Worm (Caenorhabditis elegans) whole organism, young adult: Measurements from ENCODE around the gene B0244.15.

Source experiments
- B0019.2 ChIP-seq: fragments of 200-800 bp; sonication (Bioruptor generic); conservative IDR thresholded peaks from 2 replicates; pipeline ENCODE4 v1.3.6; 2022; ENCODE audit warnings: missing genetic modification reagents, missing genetic modification characterization, missing compliant biosample characterization
- B0035.1 ChIP-seq: sonication (generic microtip); optimal IDR thresholded peaks from 2 replicates; lab custom pipeline; 2016; ENCODE audit warnings: missing genetic modification characterization, mild to moderate bottlenecking, missing compliant biosample characterization, missing genotype, missing genetic modification reagents
- B0261.1 ChIP-seq: sonication (generic microtip); optimal IDR thresholded peaks from 2 replicates; lab custom pipeline; 2016; ENCODE audit warnings: mild to moderate bottlenecking, missing genetic modification characterization, moderate library complexity, missing compliant biosample characterization
- B0336.3 ChIP-seq: fragments of 200-800 bp; sonication (Bioruptor generic); IDR thresholded peaks from 2 replicates; pipeline ENCODE4 v1.3.6; 2022; ENCODE audit warnings: missing genetic modification characterization, missing compliant biosample characterization
- F10E7.11 ChIP-seq: sonication (generic microtip); optimal IDR thresholded peaks from 2 replicates; lab custom pipeline; 2017; ENCODE audit warnings: mild to moderate bottlenecking, missing genetic modification characterization, moderate library complexity, missing compliant biosample characterization
- F55B11.4 ChIP-seq: sonication (generic microtip); optimal IDR thresholded peaks from 2 replicates; lab custom pipeline; 2016; ENCODE audit warnings: missing compliant biosample characterization, missing genetic modification characterization, borderline replicate concordance; ENCODE audit not compliant: insufficient read depth
- F57A8.1 ChIP-seq: fragments of 200-800 bp; sonication (Bioruptor generic); optimal IDR thresholded peaks from 2 replicates; lab custom pipeline; 2018; ENCODE audit warnings: mild to moderate bottlenecking, missing genetic modification characterization, moderate library complexity, missing compliant biosample characterization
- F57C9.4 ChIP-seq: sonication (generic microtip); optimal IDR thresholded peaks from 2 replicates; lab custom pipeline; 2017; ENCODE audit warnings: mild to moderate bottlenecking, missing genetic modification characterization, missing compliant biosample characterization
- K12H6.12 ChIP-seq: fragments of 200-800 bp; sonication (Bioruptor generic); optimal IDR thresholded peaks from 2 replicates; lab custom pipeline; 2018; ENCODE audit warnings: mild to moderate bottlenecking, missing genetic modification characterization, missing compliant biosample characterization
- Y53G8AR.9 ChIP-seq: fragments of 200-800 bp; sonication (Bioruptor generic); conservative IDR thresholded peaks from 2 replicates; pipeline ENCODE4 v1.3.6; 2022; ENCODE audit warnings: missing genetic modification reagents, missing genetic modification characterization, missing compliant biosample characterization
- ZK185.1 ChIP-seq: sonication (generic microtip); optimal IDR thresholded peaks from 2 replicates; lab custom pipeline; 2016; ENCODE audit warnings: mild to moderate bottlenecking, missing genetic modification characterization, missing compliant biosample characterization; ENCODE audit not compliant: poor library complexity, severe bottlenecking
- attf-6 ChIP-seq: fragments of 200-800 bp; sonication (Bioruptor generic); IDR thresholded peaks from 2 replicates; pipeline ENCODE4 v1.3.6; 2022; ENCODE audit warnings: missing genetic modification reagents, missing genetic modification characterization, missing compliant biosample characterization
- cebp-1 ChIP-seq, 2 experiments: fragments of 200-800 bp in 1 of 2; sonication (Bioruptor generic) in 1 of 2; sonication (generic microtip) in 1 of 2; IDR thresholded peaks in 1 of 2; optimal IDR thresholded peaks in 1 of 2; 2 replicates each; pipeline versions ENCODE4 v1.3.6 to Lab custom; 2017 to 2022; ENCODE audit warnings: missing compliant biosample characterization in 2 of 2, missing genetic modification characterization in 2 of 2, mild to moderate bottlenecking in 1 of 2, missing genetic modification reagents in 1 of 2, moderate library complexity in 1 of 2
- ceh-27 ChIP-seq: fragments of 200-800 bp; sonication (Bioruptor generic); optimal IDR thresholded peaks from 2 replicates; lab custom pipeline; 2018; ENCODE audit warnings: mild to moderate bottlenecking, missing genetic modification characterization, moderate library complexity, missing compliant biosample characterization
- dpl-1 ChIP-seq: fragments of 150-350 bp; optimal IDR thresholded peaks from 2 replicates; lab custom pipeline; 2014; ENCODE audit warnings: missing biosample characterization, missing genetic modification reagents, missing genetic modification characterization
- him-1 ChIP-seq: sonication (generic microtip); optimal IDR thresholded peaks from 2 replicates; lab custom pipeline; 2016; ENCODE audit warnings: missing genotype, missing genetic modification reagents, missing genetic modification characterization, missing compliant biosample characterization
- hlh-12 ChIP-seq: sonication (generic microtip); optimal IDR thresholded peaks from 2 replicates; lab custom pipeline; 2016; ENCODE audit warnings: missing genetic modification characterization, missing compliant biosample characterization
- hmg-1.2 ChIP-seq: fragments of 200-800 bp; sonication (Bioruptor generic); IDR thresholded peaks from 2 replicates; pipeline ENCODE4 v1.3.6; 2022; ENCODE audit warnings: missing genetic modification reagents, missing genetic modification characterization, missing compliant biosample characterization
- hmg-20 ChIP-seq: fragments of 200-800 bp; sonication (Bioruptor generic); IDR thresholded peaks from 2 replicates; pipeline ENCODE4 v1.3.6; 2022; ENCODE audit warnings: missing genetic modification reagents, missing genetic modification characterization, missing compliant biosample characterization
- hsf-1 ChIP-seq: fragments of 200-800 bp; sonication (Bioruptor generic); IDR thresholded peaks from 2 replicates; pipeline ENCODE4 v1.3.6; 2022; ENCODE audit warnings: missing genetic modification reagents, missing genetic modification characterization, missing compliant biosample characterization
- let-607 ChIP-seq, 2 experiments: fragments of 200-800 bp in 1 of 2; sonication (Bioruptor generic) in 1 of 2; sonication (generic microtip) in 1 of 2; optimal IDR thresholded peaks; 2 replicates each; lab custom pipeline; 2016 to 2018; ENCODE audit warnings: mild to moderate bottlenecking in 2 of 2, missing compliant biosample characterization in 2 of 2, missing genetic modification characterization in 2 of 2, moderate library complexity in 2 of 2, missing genotype in 1 of 2
- lin-26 ChIP-seq: fragments of 200-800 bp; sonication (Bioruptor generic); IDR thresholded peaks from 2 replicates; pipeline ENCODE4 v1.3.6; 2022; ENCODE audit warnings: missing genetic modification reagents, missing genetic modification characterization, missing compliant biosample characterization
- lin-40 ChIP-seq: sonication (generic microtip); optimal IDR thresholded peaks from 2 replicates; lab custom pipeline; 2016; ENCODE audit warnings: missing genetic modification characterization, mild to moderate bottlenecking, missing compliant biosample characterization, missing genotype, missing genetic modification reagents
- lir-1 ChIP-seq: fragments of 200-800 bp; sonication (Bioruptor generic); conservative IDR thresholded peaks from 2 replicates; pipeline ENCODE4 v1.3.6; 2022; ENCODE audit warnings: missing genetic modification reagents, missing genetic modification characterization, missing compliant biosample characterization
- lsl-1 ChIP-seq: fragments of 200-800 bp; sonication (Bioruptor generic); optimal IDR thresholded peaks from 2 replicates; lab custom pipeline; 2018; ENCODE audit warnings: mild to moderate bottlenecking, missing genetic modification characterization, moderate library complexity, missing compliant biosample characterization
- madf-6 ChIP-seq: fragments of 200-800 bp; sonication (Bioruptor generic); IDR thresholded peaks from 2 replicates; pipeline ENCODE4 v1.3.6; 2022; ENCODE audit warnings: missing genetic modification reagents, missing genetic modification characterization, missing compliant biosample characterization
- madf-8 ChIP-seq: fragments of 200-800 bp; sonication (Bioruptor generic); conservative IDR thresholded peaks from 2 replicates; pipeline ENCODE4 v1.3.6; 2022; ENCODE audit warnings: missing genetic modification reagents, missing genetic modification characterization, missing compliant biosample characterization
- mxl-1 ChIP-seq: sonication (generic microtip); optimal IDR thresholded peaks from 2 replicates; lab custom pipeline; 2016; ENCODE audit warnings: missing genetic modification characterization, missing compliant biosample characterization
- nfya-2 ChIP-seq: fragments of 200-800 bp; sonication (Bioruptor generic); IDR thresholded peaks from 2 replicates; pipeline ENCODE4 v1.3.6; 2022; ENCODE audit warnings: missing genetic modification reagents, missing genetic modification characterization, missing compliant biosample characterization
- nhr-120 ChIP-seq: fragments of 200-800 bp; sonication (Bioruptor generic); IDR thresholded peaks from 2 replicates; pipeline ENCODE4 v1.3.6; 2022; ENCODE audit warnings: missing genetic modification characterization, missing compliant biosample characterization
- nhr-179 ChIP-seq: sonication (generic microtip); optimal IDR thresholded peaks from 2 replicates; lab custom pipeline; 2016; ENCODE audit warnings: mild to moderate bottlenecking, missing genetic modification characterization, missing compliant biosample characterization
- nhr-27 ChIP-seq: fragments of 200-800 bp; sonication (Bioruptor generic); optimal IDR thresholded peaks from 2 replicates; lab custom pipeline; 2018; ENCODE audit warnings: mild to moderate bottlenecking, missing genetic modification characterization, moderate library complexity, missing compliant biosample characterization
- nhr-80 ChIP-seq: sonication (generic microtip); optimal IDR thresholded peaks from 2 replicates; lab custom pipeline; 2016; ENCODE audit warnings: missing genetic modification characterization, missing compliant biosample characterization
- pbrm-1 ChIP-seq: fragments of 200-800 bp; sonication (Bioruptor generic); IDR thresholded peaks from 2 replicates; pipeline ENCODE4 v1.3.6; 2022; ENCODE audit warnings: missing genetic modification reagents, missing genetic modification characterization, missing compliant biosample characterization
- pha-4 ChIP-seq: fragments of 150-350 bp; sonication (generic microtip); optimal IDR thresholded peaks from 2 replicates; lab custom pipeline; 2014; ENCODE audit warnings: missing biosample characterization, missing genetic modification reagents, missing genetic modification characterization
- rpc-1 ChIP-seq, 2 experiments: fragments of 150-350 bp in 1 of 2; sonication (generic microtip) in 1 of 2; optimal IDR thresholded peaks; 2 replicates each; lab custom pipeline; 2014 to 2018; ENCODE audit warnings: missing biosample characterization in 1 of 2, missing genetic modification characterization in 1 of 2, missing genetic modification reagents in 1 of 2, missing genotype in 1 of 2
- sdz-38 ChIP-seq: sonication (generic microtip); optimal IDR thresholded peaks from 2 replicates; lab custom pipeline; 2016; ENCODE audit warnings: missing genotype, missing genetic modification characterization, missing compliant biosample characterization
- snpc-4 ChIP-seq, 5 experiments: fragments of 150-350 bp in 1 of 5; sonication (generic microtip) in 4 of 5; optimal IDR thresholded peaks; 2 replicates each; lab custom pipeline; 2014 to 2018; ENCODE audit warnings: missing genetic modification characterization in 5 of 5, missing biosample characterization in 3 of 5, antibody characterized with exemption in 2 of 5, mild to moderate bottlenecking in 2 of 5, missing compliant biosample characterization in 2 of 5, missing genotype in 2 of 5, moderate library complexity in 2 of 5, missing genetic modification reagents in 1 of 5
- sptf-2 ChIP-seq: fragments of 200-800 bp; sonication (Bioruptor generic); optimal IDR thresholded peaks from 2 replicates; lab custom pipeline; 2018; ENCODE audit warnings: mild to moderate bottlenecking, missing genetic modification characterization, missing compliant biosample characterization
- tbp1 ChIP-seq: fragments of 200-800 bp; sonication (Bioruptor generic); optimal IDR thresholded peaks from 2 replicates; lab custom pipeline; 2018; ENCODE audit warnings: mild to moderate bottlenecking, missing genetic modification characterization, missing compliant biosample characterization
- unc-62 ChIP-seq: fragments of 150-350 bp; optimal IDR thresholded peaks from 2 replicates; lab custom pipeline; 2014; ENCODE audit warnings: missing biosample characterization, missing genetic modification reagents, missing genetic modification characterization
- ztf-22 ChIP-seq: fragments of 200-800 bp; sonication (Bioruptor generic); optimal IDR thresholded peaks from 2 replicates; lab custom pipeline; 2018; ENCODE audit warnings: mild to moderate bottlenecking, missing genetic modification characterization, moderate library complexity, missing compliant biosample characterization
- ztf-26 ChIP-seq: sonication (generic microtip); optimal IDR thresholded peaks from 2 replicates; lab custom pipeline; 2017; ENCODE audit warnings: missing genetic modification characterization, missing compliant biosample characterization
- ztf-28 ChIP-seq: fragments of 200-800 bp; sonication (Bioruptor generic); IDR thresholded peaks from 2 replicates; pipeline ENCODE4 v1.3.6; 2022; ENCODE audit warnings: missing genetic modification reagents, missing genetic modification characterization, missing compliant biosample characterization

B0244.15 gene

DNA sequence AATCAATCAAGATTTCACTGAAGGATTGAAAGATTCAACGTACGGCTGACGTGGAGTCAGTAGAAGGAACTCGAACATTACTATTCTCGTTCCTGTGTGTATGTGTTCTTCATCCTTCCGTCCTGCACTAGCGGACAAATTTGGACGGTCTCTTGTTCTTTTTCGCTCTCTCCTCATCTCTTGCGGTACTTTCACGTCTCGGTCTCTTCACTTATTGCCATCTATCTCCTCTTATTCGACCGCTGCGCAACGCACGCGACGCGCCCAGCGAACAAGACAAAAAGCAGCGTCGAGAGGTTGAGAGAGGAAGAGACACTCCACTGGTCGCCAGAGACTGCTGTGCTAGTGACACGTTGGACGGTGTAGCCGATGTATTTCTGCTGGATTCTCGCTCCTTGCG, 27.7 kb upstream of the B0244.15 start (continued):
- TF ChIP-seq nhr-179 (tag; lab: Kevin White, UChicago): no peak
- TF ChIP-seq ceh-27: peak; percentile 87
- TF ChIP-seq ZK185.1 (tag; lab: Kevin White, UChicago): peak; percentile 41
- peak; percentile 40 for TF ChIP-seq F10E7.11
- 0 out of 2 replicates have a peak, but pooled peaks have one; percentile 41 for TF ChIP-seq hsf-1 (GFP tag; lab: Robert Waterston, UW)
- peak; percentile 45 for TF ChIP-seq tbp1
- 0 out of 2 replicates have a peak, but pooled peaks have one; percentile 26 for TF ChIP-seq ztf-28 (GFP tag; lab: Robert Waterston, UW)
- TF ChIP-seq lin-40 (tag; lab: Kevin White, UChicago): peak; percentile 47
- no peak for TF ChIP-seq snpc-4 (GFP tag; optimal IDR thresholded peaks at IDR 0.05; lab: Kevin White, UChicago)
- peak in 2 of 4 experiments; percentile 38 for TF ChIP-seq snpc-4 (tag; optimal IDR thresholded peaks at IDR 0.05; lab: Kevin White, UChicago)
- TF ChIP-seq pbrm-1 (GFP tag; lab: Robert Waterston, UW): peak; percentile 44
- TF ChIP-seq nhr-80 (tag; lab: Kevin White, UChicago): peak; percentile 79

DNA sequence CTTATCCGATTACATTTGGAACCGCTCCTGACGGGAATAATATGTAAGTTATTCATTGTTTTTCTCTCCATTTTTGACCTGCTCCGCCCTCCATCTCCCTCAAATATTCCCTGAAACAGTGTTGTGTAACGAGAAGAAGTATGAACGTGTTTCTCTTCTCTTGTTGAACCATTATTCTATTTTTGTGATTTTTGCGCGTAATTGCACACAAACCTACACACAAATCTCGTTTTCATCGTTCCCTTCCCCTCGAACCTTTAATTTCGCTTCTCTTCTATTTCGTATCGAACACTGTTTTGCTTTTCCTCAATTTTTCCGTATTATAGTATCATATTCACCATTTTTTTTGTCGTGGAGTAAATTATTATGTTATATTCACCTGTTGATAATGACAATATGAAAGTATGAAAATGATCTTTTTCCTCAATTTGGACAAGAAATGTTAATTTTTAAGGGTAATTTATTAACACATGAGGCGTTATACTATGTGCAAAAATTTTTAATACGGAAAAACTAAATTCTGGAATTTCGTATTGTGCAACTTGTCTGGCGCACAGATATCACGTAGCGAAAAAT, 25.9 kb upstream of the B0244.15 start:
- TF ChIP-seq B0261.1 (tag; lab: Kevin White, UChicago) (no peak), attf-6 (no peak), madf-8 (GFP tag; lab: Robert Waterston, UW) (no peak), hlh-12 (tag; lab: Kevin White, UChicago) (no peak), dpl-1 (GFP tag; lab: Kevin White, UChicago) (no peak), nfya-2 (GFP tag; lab: Robert Waterston, UW) (no peak), F57C9.4 (tag; lab: Kevin White, UChicago) (no peak), F57A8.1 (GFP tag; lab: Kevin White, UChicago) (no peak), pha-4 (tag; lab: Kevin White, UChicago) (no peak), rpc-1 (optimal IDR thresholded peaks at IDR 0.05; lab: Kevin White, UChicago) (no peak), rpc-1 (tag; optimal IDR thresholded peaks at IDR 0.05; lab: Kevin White, UChicago) (no peak), nhr-27 (tag; lab: Kevin White, UChicago) (no peak), let-607 (tag; optimal IDR thresholded peaks at IDR 0.05; lab: Kevin White, UChicago) (no peak), ZK185.1 (tag; lab: Kevin White, UChicago) (no peak), hmg-20 (GFP tag; lab: Robert Waterston, UW) (no peak), mxl-1 (tag; lab: Kevin White, UChicago) (no peak), sptf-2 (GFP tag; lab: Kevin White, UChicago) (no peak), B0019.2 (GFP tag; lab: Robert Waterston, UW) (no peak), unc-62 (GFP tag; lab: Kevin White, UChicago) (no peak), K12H6.12 (tag; lab: Kevin White, UChicago) (no peak), him-1 (no peak), madf-6 (GFP tag; lab: Robert Waterston, UW) (0 out of 2 replicates have a peak, but pooled peaks have one; percentile 14), ztf-22 (no peak), Y53G8AR.9 (GFP tag; lab: Robert Waterston, UW) (no peak), cebp-1 (GFP tag; IDR thresholded peaks at IDR 0.05; lab: Robert Waterston, UW) (no peak), cebp-1 (tag; optimal IDR thresholded peaks at IDR 0.05; lab: Kevin White, UChicago) (no peak), hmg-1.2 (GFP tag; lab: Robert Waterston, UW) (0 out of 2 replicates have a peak, but pooled peaks have one; percentile 21), F55B11.4 (tag; lab: Kevin White, UChicago) (no peak), B0336.3 (GFP tag; lab: Robert Waterston, UW) (peak; percentile 17; the same call in 1 of the 2 replicates), hsf-1 (GFP tag; lab: Robert Waterston, UW) (no peak), B0035.1 (no peak), ztf-26 (tag; lab: Kevin White, UChicago) (no peak), sdz-38 (no peak), ztf-28 (GFP tag; lab: Robert Waterston, UW) (no peak), tbp1 (no peak), lsl-1 (GFP tag; lab: Kevin White, UChicago) (no peak), lin-26 (GFP tag; lab: Robert Waterston, UW) (0 out of 2 replicates have a peak, but pooled peaks have one; percentile 31), lir-1 (GFP tag; lab: Robert Waterston, UW) (no peak), nhr-120 (GFP tag; lab: Robert Waterston, UW) (no peak)
